Worm (Caenorhabditis elegans) whole organism, L1 larva: ENCODE results near the gene ZK380.6.

Experiments
- ceh-8 ChIP-seq: fragments of 200-800 bp; sonication (Bioruptor generic); optimal IDR thresholded peaks from 2 replicates; lab custom pipeline; 2018; ENCODE audit warnings: mild to moderate bottlenecking, missing genetic modification characterization, moderate library complexity, missing compliant biosample characterization
- egl-13 ChIP-seq: sonication (generic microtip); optimal IDR thresholded peaks from 2 replicates; lab custom pipeline; 2016; ENCODE audit warnings: missing genotype, missing genetic modification reagents, missing genetic modification characterization, missing compliant biosample characterization
- elt-2 ChIP-seq: sonication (generic microtip); optimal IDR thresholded peaks from 2 replicates; lab custom pipeline; 2016; ENCODE audit warnings: missing genetic modification characterization, mild to moderate bottlenecking, inconsistent platforms, missing compliant biosample characterization, missing genetic modification reagents
- ets-5 ChIP-seq: fragments of 200-800 bp; sonication (Bioruptor generic); IDR thresholded peaks from 2 replicates; pipeline ENCODE4 v1.3.6; 2022; ENCODE audit warnings: missing genetic modification characterization, missing compliant biosample characterization
- fkh-4 ChIP-seq: sonication (generic microtip); optimal IDR thresholded peaks from 2 replicates; lab custom pipeline; 2016; ENCODE audit warnings: missing compliant biosample characterization, missing genetic modification characterization, borderline replicate concordance
- fos-1 ChIP-seq: fragments of 150-350 bp; optimal IDR thresholded peaks from 2 replicates; lab custom pipeline; 2014; ENCODE audit warnings: missing biosample characterization, missing genetic modification characterization
- hlh-17 ChIP-seq: fragments of 200-800 bp; sonication (Bioruptor generic); optimal IDR thresholded peaks from 2 replicates; lab custom pipeline; 2018; ENCODE audit warnings: missing genetic modification characterization, mild to moderate bottlenecking, missing compliant biosample characterization, moderate library complexity, borderline replicate concordance
- isw-1 ChIP-seq: fragments of 200-800 bp; sonication (Bioruptor generic); IDR thresholded peaks from 2 replicates; pipeline ENCODE4 v1.3.6; 2022; ENCODE audit warnings: missing genetic modification characterization, missing compliant biosample characterization
- mep-1 ChIP-seq: fragments of 150-350 bp; optimal IDR thresholded peaks from 2 replicates; lab custom pipeline; 2014; ENCODE audit warnings: missing biosample characterization, missing genetic modification characterization
- nhr-77 ChIP-seq: fragments of 150-350 bp; optimal IDR thresholded peaks from 2 replicates; lab custom pipeline; 2014; ENCODE audit warnings: missing biosample characterization, missing genetic modification characterization
- pax-3 ChIP-seq: fragments of 200-800 bp; sonication (Bioruptor generic); optimal IDR thresholded peaks from 2 replicates; lab custom pipeline; 2018; ENCODE audit warnings: mild to moderate bottlenecking, missing genetic modification characterization, moderate library complexity, missing compliant biosample characterization
- sptf-1 ChIP-seq: fragments of 150-350 bp; optimal IDR thresholded peaks from 2 replicates; lab custom pipeline; 2014; ENCODE audit warnings: missing biosample characterization, missing genetic modification characterization
- swsn-7 ChIP-seq: sonication (generic microtip); optimal IDR thresholded peaks from 2 replicates; lab custom pipeline; 2016; ENCODE audit warnings: missing genetic modification characterization, missing compliant biosample characterization
- unc-130 ChIP-seq: fragments of 150-350 bp; optimal IDR thresholded peaks from 2 replicates; lab custom pipeline; 2017; ENCODE audit warnings: missing biosample characterization, missing genetic modification characterization, inconsistent platforms
- xbp-1 ChIP-seq: sonication (generic microtip); optimal IDR thresholded peaks from 2 replicates; lab custom pipeline; 2016; ENCODE audit warnings: missing genetic modification characterization, missing compliant biosample characterization

ZK380.6 gene

ce11 chrX:1703049-1703448 lies 48.8 kb downstream of the ZK380.6 start:
- no peak for TF ChIP-seq egl-13
- no peak for TF ChIP-seq ceh-8
- no peak for TF ChIP-seq ets-5 (GFP tag; lab: Robert Waterston, UW)
- TF ChIP-seq mep-1 (tag; lab: Kevin White, UChicago), result no peak
- TF ChIP-seq elt-2 (tag; lab: Kevin White, UChicago), result no peak
- TF ChIP-seq, all 84 proteins: peak for 0

- no peak for TF ChIP-seq fos-1 (tag; lab: Kevin White, UChicago)
- no peak for TF ChIP-seq nhr-77
- TF ChIP-seq fkh-4 (tag; lab: Kevin White, UChicago), result no peak
- no peak for TF ChIP-seq sptf-1 (tag; lab: Kevin White, UChicago)
- TF ChIP-seq unc-130, result no peak
- no peak for TF ChIP-seq egl-13
- no peak for TF ChIP-seq isw-1 (GFP tag; lab: Robert Waterston, UW)
- no peak for TF ChIP-seq xbp-1 (tag; lab: Kevin White, UChicago)
- TF ChIP-seq pax-3 (tag; lab: Kevin White, UChicago), result no peak
- no peak for TF ChIP-seq swsn-7 (tag; lab: Kevin White, UChicago)
- TF ChIP-seq hlh-17, result no peak
These were observed 49.6 kb downstream of the ZK380.6 start, which contains the start of gene C36C9.5 for ce11 chrX:1703840-1704239. Gene C36C9.5, minus strand, starts transcription at chrX:1703940.
